Worm (Caenorhabditis elegans): ENCODE measurements around the gene srh-56.

DNA sequence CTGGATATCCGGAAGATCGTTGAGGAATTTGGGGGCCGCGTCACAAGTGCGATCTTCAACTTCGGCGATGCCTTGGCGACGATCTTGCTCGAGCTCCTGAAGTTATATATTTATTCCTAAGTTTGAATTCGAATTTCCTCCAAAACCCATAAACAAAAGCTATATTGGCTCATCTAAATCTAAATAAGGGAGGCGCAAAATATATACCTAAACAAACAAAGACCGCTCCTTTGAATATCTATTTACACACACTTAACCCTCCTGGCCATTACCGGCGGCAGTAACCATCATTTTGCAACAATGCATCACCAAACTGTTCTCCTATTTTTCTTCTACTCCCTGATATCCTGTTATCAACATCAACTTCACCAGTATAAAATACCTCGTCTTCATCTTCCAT lies 24.3 kb downstream of the srh-56 start, which contains the start of gene F54E2.2:
- no peak for TF ChIP-seq fos-1 (tag; optimal IDR thresholded peaks at IDR 0.05)
- no peak for TF ChIP-seq F13H6.1 (tag; optimal IDR thresholded peaks at IDR 0.05)
- TF ChIP-seq unc-55 (GFP tag; optimal IDR thresholded peaks at IDR 0.05) = no peak
- no peak for TF ChIP-seq blmp-1 (tag; optimal IDR thresholded peaks at IDR 0.05; ENCODE audit: insufficient read depth)
- TF ChIP-seq egl-27 (tag; optimal IDR thresholded peaks at IDR 0.05) = no peak
- TF ChIP-seq nhr-77 (tag; optimal IDR thresholded peaks at IDR 0.05) = no peak
- no peak for TF ChIP-seq lin-13 (GFP tag; optimal IDR thresholded peaks at IDR 0.05)
- TF ChIP-seq lin-39 (tag; optimal IDR thresholded peaks at IDR 0.05) = no peak
- no peak for TF ChIP-seq ceh-16 (tag; optimal IDR thresholded peaks at IDR 0.05)
- TF ChIP-seq mab-5 (tag; optimal IDR thresholded peaks at IDR 0.05) = no peak
- TF ChIP-seq nhr-25 (tag; optimal IDR thresholded peaks at IDR 0.05) = no peak

Measured in whole organism, L2 larva.